Worm (Caenorhabditis elegans) whole organism, L4 larva: Measurements from ENCODE around the gene dml-1.
A peak's percentile ranks its signal among the peaks of the same experiment; 100 is the strongest.

Experiments used
- F26F4.8 ChIP-seq: fragments of 200-800 bp; sonication (Bioruptor generic); conservative IDR thresholded peaks from 2 replicates; pipeline ENCODE4 v1.3.6; 2022; ENCODE audit warnings: missing genetic modification characterization, missing compliant biosample characterization
- F49E8.2 ChIP-seq: sonication (generic microtip); optimal IDR thresholded peaks from 2 replicates; lab custom pipeline; 2016; ENCODE audit warnings: missing compliant biosample characterization, mild to moderate bottlenecking, missing genetic modification characterization, borderline replicate concordance
- Y105C5A.15 ChIP-seq: fragments of 200-800 bp; sonication (Bioruptor generic); IDR thresholded peaks from 2 replicates; pipeline ENCODE4 v1.3.6; 2022; ENCODE audit warnings: missing genetic modification characterization, missing compliant biosample characterization
- Y48G9A.11 ChIP-seq: fragments of 200-800 bp; sonication (Bioruptor generic); IDR thresholded peaks from 2 replicates; pipeline ENCODE4 v1.3.6; 2022; ENCODE audit warnings: missing genetic modification reagents, missing genetic modification characterization, missing compliant biosample characterization
- Y75B8A.6 ChIP-seq: fragments of 200-800 bp; sonication (Bioruptor generic); IDR thresholded peaks from 2 replicates; pipeline ENCODE4 v1.3.6; 2022; ENCODE audit warnings: missing genetic modification reagents, missing genetic modification characterization, missing compliant biosample characterization
- aha-1 ChIP-seq: fragments of 150-350 bp; peaks from one replicate; lab custom pipeline; 2014; ENCODE audit warnings: missing biosample characterization, missing genetic modification characterization
- ama-1 ChIP-seq: fragments of 150-350 bp; optimal IDR thresholded peaks from 2 replicates; lab custom pipeline; 2014; ENCODE audit warnings: inconsistent platforms, mixed read lengths
- arid-1 ChIP-seq: fragments of 200-800 bp; sonication (Bioruptor generic); conservative IDR thresholded peaks from 2 replicates; pipeline ENCODE4 v1.3.6; 2022; ENCODE audit warnings: missing genetic modification reagents, missing genetic modification characterization, missing compliant biosample characterization
- ceh-20 ChIP-seq: fragments of 200-800 bp; sonication (Bioruptor generic); IDR thresholded peaks from 2 replicates; pipeline ENCODE4 v1.3.6; 2022; ENCODE audit warnings: missing genetic modification reagents, missing genetic modification characterization, missing compliant biosample characterization
- ceh-32 ChIP-seq: sonication (generic microtip); optimal IDR thresholded peaks from 2 replicates; lab custom pipeline; 2016; ENCODE audit warnings: mild to moderate bottlenecking, missing genetic modification characterization, missing compliant biosample characterization; ENCODE audit not compliant: poor library complexity
- ceh-62 ChIP-seq: sonication (generic microtip); optimal IDR thresholded peaks from 2 replicates; lab custom pipeline; 2017; ENCODE audit warnings: missing biosample characterization, missing genetic modification characterization
- daf-16 ChIP-seq, 3 experiments: sonication (generic microtip); optimal IDR thresholded peaks; 2 replicates each; lab custom pipeline; 2016 to 2017; ENCODE audit warnings: missing genetic modification characterization in 3 of 3, missing genetic modification reagents in 3 of 3, mild to moderate bottlenecking in 2 of 3, missing compliant biosample characterization in 2 of 3, missing biosample characterization in 1 of 3, moderate library complexity in 1 of 3
- dmd-9 ChIP-seq: fragments of 200-800 bp; sonication (Bioruptor generic); IDR thresholded peaks from 2 replicates; pipeline ENCODE4 v1.3.6; 2022; ENCODE audit warnings: missing genetic modification reagents, missing genetic modification characterization, missing compliant biosample characterization
- dpl-1 ChIP-seq: fragments of 150-350 bp; optimal IDR thresholded peaks from 2 replicates; lab custom pipeline; 2014; ENCODE audit warnings: missing biosample characterization, missing genetic modification reagents, missing genetic modification characterization
- dve-1 ChIP-seq: sonication (generic microtip); optimal IDR thresholded peaks from 2 replicates; lab custom pipeline; 2017; ENCODE audit warnings: antibody characterized with exemption, mild to moderate bottlenecking, missing genetic modification characterization, missing compliant biosample characterization; ENCODE audit not compliant: insufficient read depth
- egl-43 ChIP-seq: fragments of 200-800 bp; sonication (Bioruptor generic); IDR thresholded peaks from 2 replicates; pipeline ENCODE4 v1.3.6; 2022; ENCODE audit warnings: missing genetic modification reagents, missing genetic modification characterization, missing compliant biosample characterization
- hif-1 ChIP-seq, 2 experiments: sonication (generic microtip); optimal IDR thresholded peaks; 2 replicates each; lab custom pipeline; 2016 to 2017; ENCODE audit warnings: missing compliant biosample characterization in 2 of 2, missing genetic modification characterization in 2 of 2, missing genetic modification reagents in 2 of 2, missing genotype in 2 of 2, mild to moderate bottlenecking in 1 of 2
- hlh-30 ChIP-seq: sonication (generic microtip); optimal IDR thresholded peaks from 2 replicates; lab custom pipeline; 2017; ENCODE audit warnings: antibody characterized with exemption, mild to moderate bottlenecking, missing genetic modification characterization, missing compliant biosample characterization; ENCODE audit not compliant: insufficient read depth
- lin-38 ChIP-seq: fragments of 200-800 bp; sonication (Bioruptor generic); IDR thresholded peaks from 2 replicates; pipeline ENCODE4 v1.3.6; 2022; ENCODE audit warnings: missing genetic modification reagents, missing genetic modification characterization, missing compliant biosample characterization
- lin-39 ChIP-seq: fragments of 150-350 bp; optimal IDR thresholded peaks from 2 replicates; lab custom pipeline; 2014; ENCODE audit warnings: missing biosample characterization, missing genetic modification reagents, missing genetic modification characterization
- lsy-2 ChIP-seq, 2 experiments: fragments of 150-350 bp in 1 of 2; sonication (generic microtip) in 1 of 2; optimal IDR thresholded peaks; 2 replicates each; lab custom pipeline; 2014 to 2017; ENCODE audit warnings: missing biosample characterization in 2 of 2, missing genetic modification characterization in 2 of 2
- mep-1 ChIP-seq: fragments of 150-350 bp; sonication (generic microtip); optimal IDR thresholded peaks from 3 replicates; lab custom pipeline; 2014; ENCODE audit warnings: missing biosample characterization, missing genetic modification characterization
- mes-2 ChIP-seq: sonication (generic microtip); optimal IDR thresholded peaks from 2 replicates; lab custom pipeline; 2016; ENCODE audit warnings: missing genotype, mild to moderate bottlenecking, missing genetic modification characterization, missing compliant biosample characterization; ENCODE audit not compliant: poor library complexity, severe bottlenecking
- nhr-111 ChIP-seq: fragments of 200-800 bp; sonication (Bioruptor generic); optimal IDR thresholded peaks from 2 replicates; lab custom pipeline; 2018; ENCODE audit warnings: mild to moderate bottlenecking, missing genetic modification characterization, missing compliant biosample characterization
- nhr-25 ChIP-seq: sonication (generic microtip); optimal IDR thresholded peaks from 2 replicates; lab custom pipeline; 2017; ENCODE audit warnings: missing genetic modification characterization, mild to moderate bottlenecking, missing compliant biosample characterization, antibody characterized with exemption, moderate library complexity, borderline replicate concordance; ENCODE audit not compliant: insufficient read depth
- nhr-77 ChIP-seq: fragments of 150-350 bp; optimal IDR thresholded peaks from 2 replicates; lab custom pipeline; 2014; ENCODE audit warnings: missing biosample characterization, missing genetic modification characterization
- pha-4 ChIP-seq, 2 experiments: fragments of 150-350 bp in 1 of 2; fragments of 200-800 bp in 1 of 2; sonication (Bioruptor generic) in 1 of 2; IDR thresholded peaks in 1 of 2; optimal IDR thresholded peaks in 1 of 2; 2 replicates each; pipeline versions ENCODE4 v1.3.6 to Lab custom; 2014 to 2022; ENCODE audit warnings: missing genetic modification characterization in 2 of 2, missing genetic modification reagents in 2 of 2, missing biosample characterization in 1 of 2, missing compliant biosample characterization in 1 of 2
- php-3 ChIP-seq: fragments of 200-800 bp; sonication (Bioruptor generic); IDR thresholded peaks from 2 replicates; pipeline ENCODE4 v1.3.6; 2022; ENCODE audit warnings: missing genetic modification reagents, missing genetic modification characterization, missing compliant biosample characterization
- sdz-12 ChIP-seq: fragments of 200-800 bp; sonication (Bioruptor generic); optimal IDR thresholded peaks from 2 replicates; lab custom pipeline; 2018; ENCODE audit warnings: mild to moderate bottlenecking, missing genetic modification characterization, missing compliant biosample characterization
- set-16 ChIP-seq: fragments of 200-800 bp; sonication (Bioruptor generic); IDR thresholded peaks from 2 replicates; pipeline ENCODE4 v1.3.6; 2022; ENCODE audit warnings: missing genetic modification reagents, missing genetic modification characterization, missing compliant biosample characterization
- skn-1 ChIP-seq: fragments of 150-350 bp; optimal IDR thresholded peaks from 2 replicates; lab custom pipeline; 2014; ENCODE audit warnings: missing biosample characterization, missing genetic modification characterization
- snpc-1.2 ChIP-seq: fragments of 200-800 bp; sonication (Bioruptor generic); IDR thresholded peaks from 2 replicates; pipeline ENCODE4 v1.3.6; 2022; ENCODE audit warnings: missing genetic modification reagents, missing genetic modification characterization, missing compliant biosample characterization
- snpc-4 ChIP-seq: fragments of 150-350 bp; optimal IDR thresholded peaks from 2 replicates; lab custom pipeline; 2014; ENCODE audit warnings: missing biosample characterization, missing genetic modification characterization
- spr-3 ChIP-seq: fragments of 200-800 bp; sonication (Bioruptor generic); optimal IDR thresholded peaks from 2 replicates; lab custom pipeline; 2018; ENCODE audit warnings: mild to moderate bottlenecking, missing genetic modification characterization, missing compliant biosample characterization
- tra-1 ChIP-seq: fragments of 200-800 bp; sonication (Bioruptor generic); IDR thresholded peaks from 2 replicates; pipeline ENCODE4 v1.3.6; 2022; ENCODE audit warnings: missing genetic modification reagents, missing genetic modification characterization, missing compliant biosample characterization
- zag-1 ChIP-seq: fragments of 150-350 bp; optimal IDR thresholded peaks from 2 replicates; lab custom pipeline; 2014; ENCODE audit warnings: missing biosample characterization, missing genetic modification characterization
- zfp-3 ChIP-seq: fragments of 200-800 bp; sonication (Bioruptor generic); conservative IDR thresholded peaks from 2 replicates; pipeline ENCODE4 v1.3.6; 2022; ENCODE audit warnings: missing genetic modification reagents, missing genetic modification characterization, missing compliant biosample characterization

The dml-1 gene

ce11 chrIV:2887245-2887644 lies 490 bp downstream of the dml-1 start:
- TF ChIP-seq set-16 (GFP tag; lab: Robert Waterston, UW) (peak; percentile 71), lin-39 (tag; lab: Kevin White, UChicago) (no peak), egl-43 (GFP tag; lab: Robert Waterston, UW) (0 out of 2 replicates have a peak, but pooled peaks have one; percentile 7), pha-4 (GFP tag; IDR thresholded peaks at IDR 0.05; lab: Robert Waterston, UW) (no peak), pha-4 (tag; optimal IDR thresholded peaks at IDR 0.05; lab: Kevin White, UChicago) (no peak)
- TF ChIP-seq, all 104 proteins: peak for 2

ce11 chrIV:2888496-2889101 lies 1.8 kb downstream of the dml-1 start:
- 0 out of 2 replicates have a peak, but pooled peaks have one; percentile 18 for TF ChIP-seq php-3
- peak; percentile 94 for TF ChIP-seq set-16 (GFP tag; lab: Robert Waterston, UW)
- no peak for TF ChIP-seq ceh-32 (tag; lab: Kevin White, UChicago)

- TF ChIP-seq arid-1 (GFP tag; lab: Robert Waterston, UW), result no peak
- TF ChIP-seq nhr-25 (tag; lab: Kevin White, UChicago), result no peak
- TF ChIP-seq zag-1 (tag; lab: Kevin White, UChicago), result no peak
- TF ChIP-seq nhr-111 (GFP tag; lab: Kevin White, UChicago), result no peak
- no peak for TF ChIP-seq ceh-20 (GFP tag; lab: Robert Waterston, UW)
- peak; percentile 49 for TF ChIP-seq mes-2 (tag; lab: Kevin White, UChicago)
- TF ChIP-seq spr-3 (GFP tag; lab: Kevin White, UChicago), result no peak
- peak in 1 of 2 experiments; percentile 72 for TF ChIP-seq lsy-2 (tag; optimal IDR thresholded peaks at IDR 0.05; lab: Kevin White, UChicago)
- peak; percentile 33 for TF ChIP-seq hlh-30
- peak; percentile 24 for TF ChIP-seq mep-1 (tag; lab: Kevin White, UChicago)
- TF ChIP-seq Y105C5A.15 (GFP tag; lab: Robert Waterston, UW), result no peak
- TF ChIP-seq sdz-12, result no peak
- TF ChIP-seq ama-1 (lab: Kevin White, UChicago), result peak; percentile 20
- TF ChIP-seq dmd-9, result no peak
- 0 out of 2 replicates have a peak, but pooled peaks have one; percentile 28 for TF ChIP-seq Y48G9A.11
- TF ChIP-seq dve-1 (tag; lab: Kevin White, UChicago), result peak; percentile 27
- no peak for TF ChIP-seq ceh-62 (tag; lab: Kevin White, UChicago)
- peak; percentile 28 for TF ChIP-seq nhr-77 (tag; lab: Kevin White, UChicago)
- no peak for TF ChIP-seq daf-16 (GFP tag; optimal IDR thresholded peaks at IDR 0.05; lab: Kevin White, UChicago)
- peak; percentile 6 for TF ChIP-seq daf-16 (tag; optimal IDR thresholded peaks at IDR 0.05; lab: Kevin White, UChicago)
- TF ChIP-seq lin-38, result peak; percentile 45; the same call in 1 of the 2 replicates
- peak; percentile 83 for TF ChIP-seq dpl-1 (GFP tag; lab: Kevin White, UChicago)
- TF ChIP-seq Y75B8A.6 (GFP tag; lab: Robert Waterston, UW), result no peak
Measured at ce11 chrIV:2890401-2890952, 3.7 kb downstream of the dml-1 start, which contains the start of the genes nprt-1 and dib-1. Gene nprt-1 (minus strand): TSS chrIV:2890451. Gene dib-1 (plus strand): TSS chrIV:2890882.

- TF ChIP-seq daf-16 (GFP tag; optimal IDR thresholded peaks at IDR 0.05; lab: Kevin White, UChicago) (no peak), daf-16 (tag; optimal IDR thresholded peaks at IDR 0.05; lab: Kevin White, UChicago) (peak; percentile 1), tra-1 (GFP tag; lab: Robert Waterston, UW) (0 out of 2 replicates have a peak, but pooled peaks have one; percentile 5), snpc-4 (no peak), egl-43 (GFP tag; lab: Robert Waterston, UW) (0 out of 2 replicates have a peak, but pooled peaks have one; percentile 15), aha-1 (peak; percentile 58), set-16 (GFP tag; lab: Robert Waterston, UW) (peak; percentile 70), lin-38 (peak; percentile 55; the same call in 1 of the 2 replicates), ceh-62 (tag; lab: Kevin White, UChicago) (no peak), php-3 (0 out of 2 replicates have a peak, but pooled peaks have one; percentile 29), mep-1 (tag; lab: Kevin White, UChicago) (peak; percentile 34), F26F4.8 (GFP tag; lab: Robert Waterston, UW) (peak; percentile 43; the same call in 1 of the 2 replicates), skn-1 (tag; lab: Kevin White, UChicago) (no peak), snpc-1.2 (GFP tag; lab: Robert Waterston, UW) (peak; percentile 72), F49E8.2 (tag; lab: Kevin White, UChicago) (peak; percentile 57), zag-1 (tag; lab: Kevin White, UChicago) (no peak), hif-1 (tag; optimal IDR thresholded peaks at IDR 0.05; lab: Kevin White, UChicago) (no peak), zfp-3 (GFP tag; lab: Robert Waterston, UW) (0 out of 2 replicates have a peak, but pooled peaks have one; percentile 11)
Measured at ce11 chrIV:2891535-2892233, 4.9 kb downstream of the dml-1 start.
